Worm (Caenorhabditis elegans): ENCODE results near the gene T05A8.8.

Gene T05A8.8

ce11 chrII:2698378-2698777 lies 38.1 kb upstream of the T05A8.8 start, which contains the start of gene sri-62:
Gene sri-62, minus strand, starts transcription at chrII:2698478.
- TF ChIP-seq ZK546.5 (tag; optimal IDR thresholded peaks at IDR 0.05): no peak
- TF ChIP-seq snpc-4 (tag; optimal IDR thresholded peaks at IDR 0.05): no peak
- no peak for TF ChIP-seq crh-2 (tag; optimal IDR thresholded peaks at IDR 0.05)
- TF ChIP-seq F13H6.1 (tag; optimal IDR thresholded peaks at IDR 0.05): no peak
- TF ChIP-seq C34F6.9 (tag; optimal IDR thresholded peaks at IDR 0.05): no peak
- no peak for TF ChIP-seq skn-1 (tag; optimal IDR thresholded peaks at IDR 0.05)
- no peak for TF ChIP-seq blmp-1 (tag; optimal IDR thresholded peaks at IDR 0.05; ENCODE audit: insufficient read depth)
- no peak for TF ChIP-seq egl-27 (tag; optimal IDR thresholded peaks at IDR 0.05)
- TF ChIP-seq ceh-82 (tag; optimal IDR thresholded peaks at IDR 0.05): no peak

DNA sequence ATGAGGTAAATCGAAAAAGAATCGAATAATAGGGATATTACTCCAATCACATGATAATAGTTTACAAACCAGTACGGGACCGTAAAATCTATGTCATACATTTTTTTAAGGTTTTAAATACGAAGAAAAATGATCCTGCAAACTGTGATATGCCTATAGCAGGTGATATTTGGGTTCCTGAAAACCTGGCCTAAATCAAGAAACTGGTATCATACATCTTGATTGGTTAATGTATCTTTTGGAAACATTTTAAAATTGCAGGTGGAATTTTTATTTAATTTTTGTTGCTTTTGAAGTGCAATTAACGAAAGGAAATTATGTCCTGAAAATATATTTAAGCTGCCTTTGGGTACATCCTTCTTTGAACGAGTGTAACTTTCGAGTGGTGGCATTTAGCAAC lies 36.2 kb upstream of the T05A8.8 start, which contains the start of gene sri-61:
Gene sri-61 (minus strand): TSS at position 101 of the 400 bp plus-strand sequence.
- TF ChIP-seq nhr-77 (tag; optimal IDR thresholded peaks at IDR 0.05) (no peak), peb-1 (tag; optimal IDR thresholded peaks at IDR 0.05) (no peak), blmp-1 (tag; optimal IDR thresholded peaks at IDR 0.05; ENCODE audit: insufficient read depth) (no peak), snpc-4 (tag; optimal IDR thresholded peaks at IDR 0.05) (no peak), nhr-21 (tag; optimal IDR thresholded peaks at IDR 0.05) (no peak), dmd-4 (tag; optimal IDR thresholded peaks at IDR 0.05) (no peak), ztf-4 (tag; optimal IDR thresholded peaks at IDR 0.05) (no peak), nhr-11 (tag; optimal IDR thresholded peaks at IDR 0.05) (no peak), lin-39 (tag; optimal IDR thresholded peaks at IDR 0.05) (no peak), ceh-16 (tag; optimal IDR thresholded peaks at IDR 0.05) (no peak), lin-13 (GFP tag; optimal IDR thresholded peaks at IDR 0.05) (no peak), lin-11 (tag; optimal IDR thresholded peaks at IDR 0.05) (no peak)

DNA sequence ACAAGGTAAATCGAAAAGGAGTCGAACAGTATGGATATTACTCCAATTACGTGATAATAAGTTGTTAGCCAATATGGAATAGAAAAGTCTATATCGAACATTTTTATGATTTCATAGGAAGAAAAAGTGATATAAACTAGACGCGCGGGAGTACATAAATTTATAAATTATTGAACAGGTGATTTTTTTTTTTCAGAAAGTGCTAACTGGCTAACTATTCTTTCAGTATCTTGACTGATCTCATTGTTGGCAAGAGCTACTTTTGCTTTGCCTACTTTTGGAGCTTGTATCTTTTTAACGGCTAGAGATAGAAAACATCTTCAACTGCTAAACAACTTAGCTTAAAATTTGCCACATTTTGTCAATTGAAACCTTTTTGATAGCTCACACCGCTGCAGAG lies 33.7 kb upstream of the T05A8.8 start, which contains the start of gene sri-60:
Gene sri-60 (minus strand): TSS at position 101 of the 400 bp plus-strand sequence.
- TF ChIP-seq ceh-82 (tag; optimal IDR thresholded peaks at IDR 0.05) (no peak), elt-3 (tag; optimal IDR thresholded peaks at IDR 0.05) (no peak), aly-2 (tag; optimal IDR thresholded peaks at IDR 0.05) (no peak), egl-27 (tag; optimal IDR thresholded peaks at IDR 0.05) (no peak), ZK546.5 (tag; optimal IDR thresholded peaks at IDR 0.05) (no peak), nhr-237 (tag; optimal IDR thresholded peaks at IDR 0.05) (no peak), nhr-11 (tag; optimal IDR thresholded peaks at IDR 0.05) (no peak), crh-2 (tag; optimal IDR thresholded peaks at IDR 0.05) (no peak), nhr-12 (tag; optimal IDR thresholded peaks at IDR 0.05) (no peak), gmeb-1 (tag; optimal IDR thresholded peaks at IDR 0.05) (no peak)

ce11 chrII:2705200-2705599 lies 31.3 kb upstream of the T05A8.8 start, which contains the start of gene srh-128:
Gene srh-128, minus strand, starts transcription at chrII:2705300.
- no peak for TF ChIP-seq mdl-1 (tag; optimal IDR thresholded peaks at IDR 0.05)
- TF ChIP-seq lin-11 (tag; optimal IDR thresholded peaks at IDR 0.05): no peak
- TF ChIP-seq lsy-2 (tag; optimal IDR thresholded peaks at IDR 0.05): no peak
- TF ChIP-seq skn-1 (tag; optimal IDR thresholded peaks at IDR 0.05): no peak
- no peak for TF ChIP-seq ZK546.5 (tag; optimal IDR thresholded peaks at IDR 0.05)
- no peak for TF ChIP-seq dmd-4 (tag; optimal IDR thresholded peaks at IDR 0.05)
- no peak for TF ChIP-seq gmeb-1 (tag; optimal IDR thresholded peaks at IDR 0.05)
- no peak for TF ChIP-seq Y55F3AM.14 (GFP tag; optimal IDR thresholded peaks at IDR 0.05)
- no peak for TF ChIP-seq peb-1 (tag; optimal IDR thresholded peaks at IDR 0.05)
- TF ChIP-seq unc-55 (GFP tag; optimal IDR thresholded peaks at IDR 0.05): no peak
- no peak for TF ChIP-seq fos-1 (tag; optimal IDR thresholded peaks at IDR 0.05)
- no peak for TF ChIP-seq R02D3.7 (tag; optimal IDR thresholded peaks at IDR 0.05)

ce11 chrII:2707872-2708271 lies 28.6 kb upstream of the T05A8.8 start, which contains the start of gene Y47G7B.2:
Gene Y47G7B.2, minus strand, starts transcription at chrII:2708014.
- TF ChIP-seq blmp-1 (tag; optimal IDR thresholded peaks at IDR 0.05; ENCODE audit: insufficient read depth) (no peak), nhr-10 (tag; optimal IDR thresholded peaks at IDR 0.05) (no peak), skn-1 (tag; optimal IDR thresholded peaks at IDR 0.05) (no peak), peb-1 (tag; optimal IDR thresholded peaks at IDR 0.05) (no peak), ztf-4 (tag; optimal IDR thresholded peaks at IDR 0.05) (no peak), elt-3 (tag; optimal IDR thresholded peaks at IDR 0.05) (no peak), nhr-129 (tag; optimal IDR thresholded peaks at IDR 0.05) (peak; percentile 45), sem-4 (tag; optimal IDR thresholded peaks at IDR 0.05) (no peak), nhr-6 (tag; optimal IDR thresholded peaks at IDR 0.05) (no peak), sma-3 (GFP tag; optimal IDR thresholded peaks at IDR 0.05) (no peak), unc-55 (GFP tag; optimal IDR thresholded peaks at IDR 0.05) (peak; percentile 48), egl-27 (tag; optimal IDR thresholded peaks at IDR 0.05) (no peak), C34F6.9 (tag; optimal IDR thresholded peaks at IDR 0.05) (peak; percentile 13), lsy-2 (tag; optimal IDR thresholded peaks at IDR 0.05) (no peak), lin-13 (GFP tag; optimal IDR thresholded peaks at IDR 0.05) (no peak), unc-62 (GFP tag; optimal IDR thresholded peaks at IDR 0.05) (no peak), zag-1 (tag; optimal IDR thresholded peaks at IDR 0.05) (no peak), Y55F3AM.14 (GFP tag; optimal IDR thresholded peaks at IDR 0.05) (no peak), sma-9 (GFP tag; optimal IDR thresholded peaks at IDR 0.05) (peak; percentile 37), sma-9 (tag; optimal IDR thresholded peaks at IDR 0.05) (no peak), dmd-4 (tag; optimal IDR thresholded peaks at IDR 0.05) (no peak), crh-2 (tag; optimal IDR thresholded peaks at IDR 0.05) (no peak), fos-1 (tag; optimal IDR thresholded peaks at IDR 0.05) (no peak), nhr-77 (tag; optimal IDR thresholded peaks at IDR 0.05) (no peak), nhr-25 (tag; optimal IDR thresholded peaks at IDR 0.05) (no peak), ztf-1 (GFP tag; conservative IDR thresholded peaks at IDR 0.05) (no peak), ceh-16 (tag; optimal IDR thresholded peaks at IDR 0.05) (no peak)

All from whole organism, L2 larva.